Worm (Caenorhabditis elegans) whole organism, early embryonic: ENCODE results near the gene kvs-4.

Source experiments
- B0310.2 ChIP-seq: sonication (generic microtip); optimal IDR thresholded peaks from 2 replicates; lab custom pipeline; 2016; ENCODE audit warnings: mild to moderate bottlenecking, missing genetic modification characterization, missing compliant biosample characterization
- F13C5.2 ChIP-seq: sonication (generic microtip); optimal IDR thresholded peaks from 2 replicates; lab custom pipeline; 2017; ENCODE audit warnings: mild to moderate bottlenecking, missing genetic modification characterization, inconsistent platforms, missing compliant biosample characterization
- ama-1 ChIP-seq: fragments of 150-350 bp; optimal IDR thresholded peaks from 2 replicates; lab custom pipeline; 2014
- ceh-13 ChIP-seq: fragments of 200-800 bp; sonication (Bioruptor generic); optimal IDR thresholded peaks from 2 replicates; lab custom pipeline; 2018; ENCODE audit warnings: mild to moderate bottlenecking, missing genetic modification characterization, missing compliant biosample characterization
- ceh-36 ChIP-seq: sonication (generic microtip); optimal IDR thresholded peaks from 2 replicates; lab custom pipeline; 2016; ENCODE audit warnings: missing genetic modification characterization, inconsistent platforms, missing compliant biosample characterization
- ets-7 ChIP-seq: sonication (generic microtip); optimal IDR thresholded peaks from 2 replicates; lab custom pipeline; 2016; ENCODE audit warnings: missing genotype, missing genetic modification characterization, missing compliant biosample characterization
- hmbx-1 ChIP-seq: sonication (generic microtip); optimal IDR thresholded peaks from 2 replicates; lab custom pipeline; 2016; ENCODE audit warnings: mild to moderate bottlenecking, missing genetic modification characterization, missing compliant biosample characterization
- hmg-4 ChIP-seq: fragments of 200-800 bp; sonication (Bioruptor generic); optimal IDR thresholded peaks from 2 replicates; lab custom pipeline; 2018; ENCODE audit warnings: mild to moderate bottlenecking, missing genetic modification characterization, missing compliant biosample characterization
- hnd-1 ChIP-seq: sonication (generic microtip); optimal IDR thresholded peaks from 2 replicates; lab custom pipeline; 2016; ENCODE audit warnings: missing genetic modification characterization, missing compliant biosample characterization
- pes-1 ChIP-seq: fragments of 200-800 bp; sonication (Bioruptor generic); IDR thresholded peaks from 2 replicates; pipeline ENCODE4 v1.3.6; 2022; ENCODE audit warnings: missing genetic modification reagents, missing genetic modification characterization, missing compliant biosample characterization
- scrt-1 ChIP-seq: fragments of 200-800 bp; sonication (Bioruptor generic); IDR thresholded peaks from 2 replicates; pipeline ENCODE4 v1.3.6; 2022; ENCODE audit warnings: missing genetic modification characterization, missing compliant biosample characterization
- tbx-11 ChIP-seq: fragments of 200-800 bp; sonication (Bioruptor generic); IDR thresholded peaks from 2 replicates; pipeline ENCODE4 v1.3.6; 2022; ENCODE audit warnings: missing genetic modification characterization, missing compliant biosample characterization
- tra-4 ChIP-seq: sonication (generic microtip); optimal IDR thresholded peaks from 2 replicates; lab custom pipeline; 2017; ENCODE audit warnings: missing genetic modification characterization, missing compliant biosample characterization

DNA sequence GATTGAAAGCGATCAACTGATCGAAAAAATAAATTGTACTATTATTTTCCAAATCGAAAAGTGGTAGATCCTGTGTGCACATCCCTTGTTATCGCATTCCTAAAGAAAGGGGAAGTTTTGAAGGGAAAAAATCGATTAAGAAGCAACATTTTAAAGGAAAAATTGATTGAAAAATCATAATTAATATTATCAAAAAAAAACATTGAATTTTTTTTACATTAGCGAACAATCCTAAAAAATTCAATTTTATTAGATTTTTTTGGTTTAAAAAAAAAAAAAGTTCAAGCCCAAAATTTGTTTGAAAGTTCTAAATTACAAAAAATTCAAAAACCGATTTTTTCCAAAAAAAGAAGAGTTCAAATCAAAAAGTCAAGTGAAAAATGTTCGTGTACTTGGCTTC is 17.2 kb upstream of the kvs-4 start, which contains the start of gene dmsr-5:
- TF ChIP-seq hmg-4, result no peak
- no peak for TF ChIP-seq ama-1 (lab: Kevin White, UChicago)
- no peak for TF ChIP-seq scrt-1 (GFP tag; lab: Robert Waterston, UW)
- TF ChIP-seq hmbx-1 (tag; lab: Kevin White, UChicago), result no peak
- TF ChIP-seq B0310.2 (tag; lab: Kevin White, UChicago), result no peak
- TF ChIP-seq hnd-1 (tag; lab: Kevin White, UChicago), result no peak
- no peak for TF ChIP-seq tbx-11 (GFP tag; lab: Robert Waterston, UW)
- TF ChIP-seq tra-4 (tag; lab: Kevin White, UChicago), result no peak
- no peak for TF ChIP-seq pes-1 (GFP tag; lab: Robert Waterston, UW)
- TF ChIP-seq F13C5.2, result no peak
- TF ChIP-seq ceh-36 (tag; lab: Kevin White, UChicago), result no peak
- no peak for TF ChIP-seq ceh-13 (GFP tag; lab: Kevin White, UChicago)
- TF ChIP-seq ets-7 (tag; lab: Kevin White, UChicago), result no peak
